Fruit fly (Drosophila melanogaster): ENCODE measurements around the gene CG10713.

- TF ChIP-seq gem (tag; optimal IDR thresholded peaks at IDR 0.05) (no peak), CG9609 (GFP tag; optimal IDR thresholded peaks at IDR 0.05) (no peak), TFAM (GFP tag; optimal IDR thresholded peaks at IDR 0.05) (no peak)
These were observed 34.1 kb downstream of the CG10713 start, which contains the start of gene sens for dm6 chr3L:13400872-13401418.
